Fruit fly (Drosophila melanogaster): Measurements from ENCODE around the gene CG13771.

The CG13771 gene

dm6 chr2L:6657969-6658748 lies 5.3 kb downstream of the CG13771 start, which contains the start of the genes CG31636 and Ube4A (continued):
- TF ChIP-seq ssp (GFP tag; IDR thresholded peaks at IDR 0.05) (no peak), bab2 (GFP tag; optimal IDR thresholded peaks at IDR 0.05) (no peak), CG7745 (tag; optimal IDR thresholded peaks at IDR 0.05) (peak; percentile 86), CG14710 (tag; optimal IDR thresholded peaks at IDR 0.05) (peak; percentile 11), pros (GFP tag; optimal IDR thresholded peaks at IDR 0.05) (no peak), exex (tag; optimal IDR thresholded peaks at IDR 0.05) (peak; percentile 82), CG12236 (GFP tag; optimal IDR thresholded peaks at IDR 0.05) (no peak), CG2120 (GFP tag; optimal IDR thresholded peaks at IDR 0.05) (no peak), peb (GFP tag; IDR thresholded peaks at IDR 0.05) (no peak)

dm6 chr2L:6656264-6656676 lies 7.1 kb downstream of the CG13771 start, which contains the start of gene CG31633:
Gene CG31633, minus strand, starts transcription at chr2L:6656321.
- TF ChIP-seq CG34224 (GFP tag; IDR thresholded peaks at IDR 0.05; ENCODE audit: partially characterized antibody), result peak; percentile 91
- TF ChIP-seq CG3995 (GFP tag; optimal IDR thresholded peaks at IDR 0.05), result no peak
- no peak for TF ChIP-seq Six4 (GFP tag; optimal IDR thresholded peaks at IDR 0.05)
- no peak for TF ChIP-seq Ets65A (GFP tag)
- no peak for TF ChIP-seq CG13624 (GFP tag; optimal IDR thresholded peaks at IDR 0.05)
- no peak for TF ChIP-seq grau (tag; optimal IDR thresholded peaks at IDR 0.05)
- peak; percentile 60; the same call in 1 of the 3 replicates for TF ChIP-seq Doc3 (GFP tag; IDR thresholded peaks at IDR 0.05; ENCODE audit: partially characterized antibody)
- no peak for TF ChIP-seq CG17912 (GFP tag; optimal IDR thresholded peaks at IDR 0.05)
- TF ChIP-seq CG6791 (GFP tag; IDR thresholded peaks at IDR 0.05; ENCODE audit: partially characterized antibody), result peak; percentile 72; the same call in 2 of the 3 replicates
- TF ChIP-seq ftz-f1 (GFP tag; optimal IDR thresholded peaks at IDR 0.05), result no peak
- TF ChIP-seq CG10565 (GFP tag; optimal IDR thresholded peaks at IDR 0.05), result no peak
- no peak for TF ChIP-seq HmgD (GFP tag; optimal IDR thresholded peaks at IDR 0.05)
- TF ChIP-seq chinmo (GFP tag; IDR thresholded peaks at IDR 0.05; ENCODE audit: partially characterized antibody), result peak; percentile 80; the same call in 1 of the 4 replicates
- TF ChIP-seq CG12391 (tag; optimal IDR thresholded peaks at IDR 0.05), result no peak
- peak; percentile 71 for TF ChIP-seq Dll (GFP tag; IDR thresholded peaks at IDR 0.05; ENCODE audit: partially characterized antibody)
- TF ChIP-seq tio (GFP tag; optimal IDR thresholded peaks at IDR 0.05), result no peak
- peak; percentile 77 for TF ChIP-seq D19B (GFP tag; optimal IDR thresholded peaks at IDR 0.05)
- TF ChIP-seq exex (tag; optimal IDR thresholded peaks at IDR 0.05), result peak; percentile 61
- TF ChIP-seq vvl (GFP tag; IDR thresholded peaks at IDR 0.05), result no peak
- TF ChIP-seq Stat92E (GFP tag; optimal IDR thresholded peaks at IDR 0.05), result no peak
- no peak for TF ChIP-seq jumu (GFP tag; optimal IDR thresholded peaks at IDR 0.05)
- TF ChIP-seq CG7928 (GFP tag; optimal IDR thresholded peaks at IDR 0.05), result no peak
- no peak for TF ChIP-seq ERR (GFP tag; optimal IDR thresholded peaks at IDR 0.05)
- TF ChIP-seq Atf3 (GFP tag; optimal IDR thresholded peaks at IDR 0.05), result no peak
- TF ChIP-seq CG14965 (GFP tag; optimal IDR thresholded peaks at IDR 0.05; ENCODE audit: borderline replicate concordance), result no peak
- TF ChIP-seq crol (GFP tag; IDR thresholded peaks at IDR 0.05), result no peak
- TF ChIP-seq ato (GFP tag; IDR thresholded peaks at IDR 0.05; ENCODE audit: partially characterized antibody), result peak; percentile 89
- TF ChIP-seq CG10959 (GFP tag; IDR thresholded peaks at IDR 0.05), result no peak
- TF ChIP-seq ranshi (GFP tag; IDR thresholded peaks at IDR 0.05), result no peak
- no peak for TF ChIP-seq CG10979 (tag; optimal IDR thresholded peaks at IDR 0.05)
- TF ChIP-seq pzg (GFP tag; optimal IDR thresholded peaks at IDR 0.05), result peak; percentile 10
- TF ChIP-seq CG3838 (GFP tag; optimal IDR thresholded peaks at IDR 0.05), result no peak
- TF ChIP-seq HHEX (GFP tag; optimal IDR thresholded peaks at IDR 0.05), result no peak
- no peak for TF ChIP-seq Lim3 (GFP tag; IDR thresholded peaks at IDR 0.05)
- peak; percentile 40; the same call in 1 of the 2 replicates for TF ChIP-seq inv (GFP tag; IDR thresholded peaks at IDR 0.05; ENCODE audit: partially characterized antibody)
- TF ChIP-seq CG8359 (GFP tag; optimal IDR thresholded peaks at IDR 0.05; ENCODE audit: borderline replicate concordance), result no peak
- TF ChIP-seq btn (GFP tag; optimal IDR thresholded peaks at IDR 0.05), result no peak
- no peak for TF ChIP-seq fu2 (GFP tag; optimal IDR thresholded peaks at IDR 0.05)
- no peak for TF ChIP-seq dm (GFP tag; optimal IDR thresholded peaks at IDR 0.05)
